Worm (Caenorhabditis elegans) whole organism, midembryonic: Measurements from ENCODE around the gene zfp-1.

ENCODE experiments used
- T22C8.4 ChIP-seq: fragments of 200-800 bp; sonication (Bioruptor generic); IDR thresholded peaks from 2 replicates; pipeline ENCODE4 v1.3.6; 2022; ENCODE audit warnings: missing genetic modification characterization, missing compliant biosample characterization
- cog-1 ChIP-seq: sonication (generic microtip); optimal IDR thresholded peaks from 2 replicates; lab custom pipeline; 2016; ENCODE audit warnings: missing genetic modification characterization, missing compliant biosample characterization
- flt-1 ChIP-seq: fragments of 200-800 bp; sonication (Bioruptor generic); IDR thresholded peaks from 2 replicates; pipeline ENCODE4 v1.3.6; 2022; ENCODE audit warnings: missing genetic modification characterization, missing compliant biosample characterization
- klf-2 ChIP-seq: fragments of 200-800 bp; sonication (Bioruptor generic); conservative IDR thresholded peaks from 2 replicates; pipeline ENCODE4 v1.3.6; 2022; ENCODE audit warnings: missing genetic modification reagents, missing genetic modification characterization, missing compliant biosample characterization
- med-1 ChIP-seq: sonication (generic microtip); optimal IDR thresholded peaks from 2 replicates; lab custom pipeline; 2017; ENCODE audit warnings: missing genetic modification characterization, mild to moderate bottlenecking, missing compliant biosample characterization, antibody characterized with exemption, missing genetic modification reagents; ENCODE audit not compliant: insufficient read depth
- ref-1 ChIP-seq: fragments of 200-800 bp; sonication (Bioruptor generic); conservative IDR thresholded peaks from 2 replicates; pipeline ENCODE4 v1.3.6; 2022; ENCODE audit warnings: missing genetic modification reagents, missing genetic modification characterization, missing compliant biosample characterization
- tab-1 ChIP-seq: fragments of 200-800 bp; sonication (Bioruptor generic); IDR thresholded peaks from 2 replicates; pipeline ENCODE4 v1.3.6; 2022; ENCODE audit warnings: missing genetic modification characterization, missing compliant biosample characterization
- ztf-23 ChIP-seq: fragments of 200-800 bp; sonication (Bioruptor generic); IDR thresholded peaks from 2 replicates; pipeline ENCODE4 v1.3.6; 2022; ENCODE audit warnings: missing genetic modification reagents, missing genetic modification characterization, missing compliant biosample characterization
- ztf-29 ChIP-seq: fragments of 200-800 bp; sonication (Bioruptor generic); IDR thresholded peaks from 2 replicates; pipeline ENCODE4 v1.3.6; 2022; ENCODE audit warnings: missing genetic modification reagents, missing genetic modification characterization, missing compliant biosample characterization

The zfp-1 gene

DNA sequence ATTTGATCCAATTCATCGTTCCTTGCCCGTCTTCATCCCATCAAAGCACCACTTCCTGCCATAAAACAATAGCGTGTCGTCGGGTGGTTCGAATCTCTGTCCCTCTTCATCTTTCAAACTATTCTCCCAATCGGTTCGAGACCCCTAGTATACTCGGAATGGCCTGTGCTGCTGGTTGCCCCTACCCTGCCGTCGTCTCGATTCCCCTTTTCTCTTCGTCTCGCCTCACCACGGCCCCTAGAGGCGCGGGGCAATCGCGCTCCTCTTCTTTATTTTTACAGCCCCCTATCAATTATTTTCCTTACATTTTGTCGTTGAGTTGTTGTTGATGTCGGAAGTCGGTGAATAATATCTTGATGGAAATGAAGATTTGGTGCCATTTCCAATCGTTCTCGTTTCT, 2.6 kb upstream of the zfp-1 start:
- TF ChIP-seq med-1, result no peak
- no peak for TF ChIP-seq flt-1 (GFP tag; lab: Robert Waterston, UW)
- no peak for TF ChIP-seq ztf-23 (GFP tag; lab: Robert Waterston, UW)
- TF ChIP-seq T22C8.4 (GFP tag; lab: Robert Waterston, UW), result no peak
- TF ChIP-seq ztf-29 (GFP tag; lab: Robert Waterston, UW), result no peak
- no peak for TF ChIP-seq ref-1 (GFP tag; lab: Robert Waterston, UW)
- no peak for TF ChIP-seq klf-2
- no peak for TF ChIP-seq cog-1 (tag; lab: Kevin White, UChicago)
- TF ChIP-seq tab-1, result no peak

DNA sequence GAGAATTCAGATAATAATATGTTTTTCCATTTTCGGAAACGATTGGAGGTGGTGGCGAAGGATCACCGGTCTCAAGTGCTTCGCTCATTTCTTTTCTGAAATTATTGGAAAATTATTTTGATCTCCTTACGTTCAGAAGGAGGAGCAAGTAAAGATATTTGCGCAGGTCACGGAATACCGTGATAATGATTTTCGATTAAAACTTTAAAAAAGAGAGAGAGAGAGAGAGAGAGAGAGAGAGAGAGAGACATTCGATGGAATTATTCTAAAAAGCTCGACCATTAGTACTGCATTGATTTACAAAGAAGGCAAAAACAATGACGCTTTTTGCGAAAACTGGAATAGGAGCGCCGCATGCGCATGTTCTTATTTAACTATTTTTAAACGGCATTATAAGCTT, 916 bp downstream of the zfp-1 start, which contains the start of gene ztf-1:
Gene ztf-1, minus strand, starts transcription at position 101 of the 400 bp plus-strand sequence.
- TF ChIP-seq T22C8.4 (GFP tag; lab: Robert Waterston, UW) (no peak), ztf-23 (GFP tag; lab: Robert Waterston, UW) (no peak), ref-1 (GFP tag; lab: Robert Waterston, UW) (no peak), flt-1 (GFP tag; lab: Robert Waterston, UW) (no peak), tab-1 (no peak), cog-1 (tag; lab: Kevin White, UChicago) (no peak), ztf-29 (GFP tag; lab: Robert Waterston, UW) (no peak), med-1 (no peak), klf-2 (no peak)

DNA sequence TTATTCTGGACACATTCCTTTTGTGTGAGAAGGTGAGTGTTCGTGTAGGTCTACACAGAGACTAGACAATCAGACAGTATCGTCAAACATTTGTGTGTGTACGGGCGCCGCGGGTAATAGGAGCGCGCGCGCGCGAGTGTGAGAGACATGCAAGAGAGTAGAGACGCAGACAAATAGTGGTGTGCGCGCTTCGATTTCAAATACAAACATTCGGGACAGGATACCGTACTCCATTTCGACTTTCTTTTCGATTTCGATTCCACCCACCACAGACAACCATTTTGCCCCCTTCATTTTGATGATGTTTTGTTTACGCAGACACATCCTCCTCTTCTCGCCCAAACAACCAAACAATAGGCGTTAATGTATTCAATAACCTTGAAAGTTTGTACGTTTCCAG, 3.5 kb downstream of the zfp-1 start:
- TF ChIP-seq cog-1 (tag; lab: Kevin White, UChicago) (peak; percentile 23), ref-1 (GFP tag; lab: Robert Waterston, UW) (no peak), flt-1 (GFP tag; lab: Robert Waterston, UW) (peak; percentile 67; the same call in 1 of the 2 replicates)

DNA sequence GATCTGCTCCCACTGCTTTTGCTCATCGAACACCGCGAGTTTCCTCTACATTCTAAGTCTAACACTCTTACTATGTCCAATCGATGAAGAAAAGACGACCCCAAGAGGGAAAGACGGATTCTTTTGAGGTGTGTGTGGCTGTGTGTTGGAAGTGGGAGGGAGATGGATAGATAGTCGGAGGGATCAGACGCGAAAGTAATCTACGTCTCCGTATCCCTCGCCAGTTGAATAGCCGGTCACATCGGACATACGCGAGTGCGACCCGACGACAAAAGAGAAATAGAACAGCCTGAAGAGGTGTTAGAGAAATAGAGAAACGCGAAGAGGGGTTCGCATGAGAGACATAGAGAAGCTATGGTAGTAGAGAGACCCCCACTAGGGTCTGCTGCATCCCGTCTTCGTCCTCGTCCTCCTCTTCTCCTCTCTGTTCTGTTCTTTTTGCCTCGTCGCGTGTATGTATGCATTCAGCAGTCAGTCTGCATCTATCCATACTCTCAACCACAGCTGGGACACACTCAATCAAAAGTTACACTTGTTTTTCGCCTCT, 4.3 kb downstream of the zfp-1 start:
- TF ChIP-seq T22C8.4 (GFP tag; lab: Robert Waterston, UW), result peak; percentile 68
- TF ChIP-seq cog-1 (tag; lab: Kevin White, UChicago), result peak; percentile 82
- no peak for TF ChIP-seq med-1

DNA sequence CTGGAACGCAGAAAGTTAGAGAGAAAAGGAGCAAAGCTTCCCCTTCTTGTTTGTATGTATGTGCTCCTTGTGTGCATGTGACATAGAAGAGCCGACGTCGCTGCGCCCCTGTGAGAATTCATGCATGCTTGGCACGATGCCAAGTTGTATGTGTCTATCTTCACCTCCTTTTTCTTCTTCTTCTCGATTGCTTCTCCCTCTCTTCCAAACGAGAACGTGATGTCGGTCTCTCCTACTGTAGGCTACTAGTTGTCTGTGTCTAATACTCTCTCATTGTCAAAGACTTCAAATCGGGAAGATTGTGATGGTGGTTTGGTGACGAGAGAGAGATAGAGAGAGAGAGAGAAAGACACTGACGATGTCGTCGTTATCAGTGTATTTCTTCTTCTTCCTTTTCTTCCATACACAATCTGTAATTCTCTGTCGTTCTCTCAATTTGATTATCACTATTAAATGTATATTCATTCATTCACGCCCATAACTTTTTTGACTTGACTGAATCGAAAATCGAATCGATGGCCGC, 5.9 kb downstream of the zfp-1 start:
- TF ChIP-seq cog-1 (tag; lab: Kevin White, UChicago), result no peak
- 0 out of 2 replicates have a peak, but pooled peaks have one; percentile 16 for TF ChIP-seq flt-1 (GFP tag; lab: Robert Waterston, UW)

DNA sequence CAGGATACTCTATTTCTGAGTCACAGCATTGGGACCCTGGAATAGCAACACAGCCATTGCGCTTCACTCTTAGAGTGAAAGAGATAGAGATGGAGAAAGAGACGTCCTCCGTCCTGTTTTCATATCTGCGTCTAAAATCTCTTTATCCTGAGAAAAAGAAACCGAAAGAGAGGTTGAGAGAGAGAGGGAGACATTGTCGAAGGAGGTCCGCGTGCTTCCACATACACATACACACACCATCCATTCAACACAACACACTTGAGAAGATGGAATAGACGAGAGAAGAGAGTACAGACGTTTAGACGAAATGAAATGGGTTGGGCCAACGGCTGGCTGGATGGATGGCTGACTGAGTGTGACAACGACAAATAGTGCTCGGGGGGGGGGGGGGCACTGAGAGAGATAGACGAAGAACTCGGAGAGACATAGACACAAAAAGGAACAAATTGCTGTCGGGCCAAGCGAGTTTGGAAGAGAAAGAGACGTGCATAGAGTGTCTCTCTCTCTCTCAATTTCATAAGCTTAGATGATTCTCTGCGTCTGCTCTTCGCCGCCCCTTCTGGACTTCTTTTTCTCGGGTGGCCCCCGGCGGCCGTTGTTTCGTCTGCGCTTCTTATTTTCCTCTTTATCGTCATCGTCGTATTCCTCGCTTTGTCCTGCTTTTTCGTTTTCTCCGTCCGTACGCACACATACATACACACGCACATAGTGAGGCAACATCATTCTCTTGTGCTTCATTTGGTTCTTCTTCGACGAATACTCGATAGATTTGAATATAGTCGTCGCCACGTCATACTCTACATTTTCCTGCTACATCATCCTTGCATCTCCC, 8.8 kb downstream of the zfp-1 start, which contains the start of gene F54F2.6:
Gene F54F2.6, minus strand, starts transcription at position 738 of the 832 bp plus-strand sequence.
- TF ChIP-seq flt-1 (GFP tag; lab: Robert Waterston, UW) (peak; percentile 65; the same call in 1 of the 2 replicates), ztf-23 (GFP tag; lab: Robert Waterston, UW) (no peak; the same call in 1 of the 2 replicates), tab-1 (0 out of 2 replicates have a peak, but pooled peaks have one; percentile 33), cog-1 (tag; lab: Kevin White, UChicago) (peak; percentile 94)

DNA sequence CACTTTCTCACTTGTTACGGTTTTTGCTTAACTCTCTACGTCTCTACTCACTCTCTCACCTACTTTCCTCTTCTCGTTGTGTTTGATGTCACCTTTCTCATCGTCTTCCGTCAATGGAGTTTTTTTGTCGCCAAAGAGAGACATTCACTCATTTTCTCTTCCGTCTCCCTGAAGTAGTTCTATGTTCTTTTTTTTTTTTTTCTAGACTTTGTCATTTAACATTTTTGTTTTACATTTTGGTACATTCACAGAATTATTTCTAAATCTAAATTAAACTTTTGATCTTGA, 9.4 kb downstream of the zfp-1 start:
- TF ChIP-seq klf-2, result no peak
- no peak for TF ChIP-seq flt-1 (GFP tag; lab: Robert Waterston, UW)
- TF ChIP-seq ztf-23 (GFP tag; lab: Robert Waterston, UW), result no peak
- no peak for TF ChIP-seq T22C8.4 (GFP tag; lab: Robert Waterston, UW)
- no peak for TF ChIP-seq med-1
- no peak for TF ChIP-seq cog-1 (tag; lab: Kevin White, UChicago)
- no peak for TF ChIP-seq tab-1
- no peak for TF ChIP-seq ztf-29 (GFP tag; lab: Robert Waterston, UW)
- no peak for TF ChIP-seq ref-1 (GFP tag; lab: Robert Waterston, UW)

DNA sequence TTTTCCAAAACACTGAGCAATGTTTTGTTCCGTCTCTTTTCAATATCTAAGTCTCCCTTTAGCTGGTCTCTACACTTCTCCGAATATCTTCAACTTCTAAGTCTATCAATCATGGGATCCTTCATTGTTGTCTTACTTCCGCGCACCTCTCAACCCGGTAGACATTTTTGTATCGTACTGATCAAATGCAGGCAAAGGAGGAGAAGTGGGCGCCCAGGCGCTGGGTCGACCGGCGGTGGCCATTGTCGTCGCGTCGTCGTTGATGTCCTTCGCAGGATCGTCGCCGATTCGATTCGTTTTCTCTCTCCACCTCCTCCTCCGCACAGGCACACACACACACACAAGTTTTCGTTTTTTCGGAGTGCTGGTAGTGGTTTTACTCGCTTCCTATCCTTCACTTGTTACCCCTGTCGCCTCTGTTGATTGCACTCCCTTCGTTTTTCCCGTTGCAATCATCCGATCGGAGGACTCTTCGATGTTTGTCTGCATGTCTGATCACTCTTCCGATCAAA, 10.1 kb downstream of the zfp-1 start:
- 0 out of 2 replicates have a peak, but pooled peaks have one; percentile 46 for TF ChIP-seq ztf-23 (GFP tag; lab: Robert Waterston, UW)
- TF ChIP-seq klf-2, result no peak

DNA sequence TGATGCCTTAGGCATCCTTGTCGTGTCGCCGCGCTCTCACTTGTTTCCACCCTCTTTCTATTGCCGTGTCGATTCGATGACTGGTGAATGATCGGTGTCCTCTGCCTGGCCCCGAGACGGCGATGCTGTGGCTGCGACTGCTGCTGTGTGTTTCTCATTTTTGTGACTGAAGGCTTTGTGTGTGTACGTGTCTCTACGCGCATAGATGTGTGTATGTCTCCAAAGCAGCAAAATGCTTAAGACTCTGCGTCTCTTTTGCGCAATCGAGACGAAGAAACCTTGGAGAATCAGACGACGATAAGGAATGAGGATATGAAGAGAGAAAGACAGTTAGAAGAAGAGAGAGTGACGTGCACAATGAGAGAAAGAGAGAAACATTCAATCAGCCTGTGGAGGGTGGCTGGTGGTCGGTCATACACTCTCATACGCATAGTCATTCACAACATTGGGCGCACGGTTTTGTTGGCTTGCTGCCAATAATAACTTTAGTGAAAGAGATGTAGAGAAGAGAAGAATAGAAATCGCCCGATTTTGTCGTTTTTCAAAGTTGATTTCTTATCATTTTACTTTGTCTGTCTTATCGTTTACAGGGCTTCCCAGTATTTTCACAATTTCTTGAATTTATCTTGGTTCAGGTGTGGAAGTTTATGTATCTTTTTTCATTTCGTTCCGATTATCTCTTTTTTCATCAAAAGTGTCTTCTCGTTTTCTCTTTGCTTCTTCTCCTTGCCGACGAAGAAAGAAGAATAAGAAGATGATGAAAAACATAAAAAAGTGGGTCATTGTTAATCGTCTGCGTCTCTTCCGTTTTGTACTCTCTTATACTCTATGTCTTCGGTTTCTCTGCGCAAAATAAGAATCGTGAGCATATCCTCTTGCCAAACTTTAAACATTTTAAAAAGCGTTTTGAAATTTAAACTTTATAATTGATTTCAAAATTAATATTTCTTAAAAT, 10.8 kb downstream of the zfp-1 start:
- TF ChIP-seq ztf-29 (GFP tag; lab: Robert Waterston, UW), result peak; percentile 71
- no peak for TF ChIP-seq tab-1
- no peak for TF ChIP-seq ztf-23 (GFP tag; lab: Robert Waterston, UW)
- peak; percentile 78 for TF ChIP-seq flt-1 (GFP tag; lab: Robert Waterston, UW)
- peak; percentile 98 for TF ChIP-seq cog-1 (tag; lab: Kevin White, UChicago)

DNA sequence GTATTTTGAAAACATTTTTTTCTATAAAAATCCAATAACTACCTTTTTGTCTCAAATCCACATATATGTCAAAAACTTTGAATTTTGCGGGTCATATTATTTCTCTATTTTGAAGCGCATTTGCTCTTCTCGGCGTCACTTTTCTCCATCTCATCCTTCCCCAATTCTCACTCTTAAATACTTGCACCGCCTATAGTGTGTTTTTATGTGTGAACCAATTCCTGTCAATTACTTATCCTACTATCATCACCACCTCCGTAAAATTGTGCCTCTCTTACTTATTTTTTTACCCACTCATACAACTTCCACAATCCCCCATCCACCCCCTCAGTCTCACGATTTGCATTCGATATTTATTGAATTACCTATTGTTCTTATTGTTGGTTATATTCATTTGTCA, 14.5 kb downstream of the zfp-1 start:
- TF ChIP-seq ztf-29 (GFP tag; lab: Robert Waterston, UW) (no peak), ztf-23 (GFP tag; lab: Robert Waterston, UW) (no peak), cog-1 (tag; lab: Kevin White, UChicago) (no peak), ref-1 (GFP tag; lab: Robert Waterston, UW) (no peak), klf-2 (no peak), T22C8.4 (GFP tag; lab: Robert Waterston, UW) (no peak), tab-1 (no peak), med-1 (no peak), flt-1 (GFP tag; lab: Robert Waterston, UW) (no peak)
